Worm (Caenorhabditis elegans) whole organism, L1 larva: ENCODE measurements around the gene W06H8.6.
A peak's percentile ranks its signal among the peaks of the same experiment; 100 is the strongest.

Experiments used
- C16A3.4 ChIP-seq: fragments of 150-350 bp; optimal IDR thresholded peaks from 2 replicates; lab custom pipeline; 2014; ENCODE audit warnings: missing biosample characterization, missing genetic modification characterization
- F16B12.6 ChIP-seq: fragments of 150-350 bp; optimal IDR thresholded peaks from 2 replicates; lab custom pipeline; 2014; ENCODE audit warnings: missing biosample characterization, missing genetic modification characterization
- Y116A8C.19 ChIP-seq: sonication (generic microtip); optimal IDR thresholded peaks from 2 replicates; lab custom pipeline; 2016; ENCODE audit warnings: missing compliant biosample characterization, missing genetic modification characterization, borderline replicate concordance
- aha-1 ChIP-seq: fragments of 150-350 bp; optimal IDR thresholded peaks from 2 replicates; lab custom pipeline; 2014; ENCODE audit warnings: missing biosample characterization, missing genetic modification characterization
- alr-1 ChIP-seq: fragments of 200-800 bp; sonication (Bioruptor generic); optimal IDR thresholded peaks from 2 replicates; lab custom pipeline; 2018; ENCODE audit warnings: borderline replicate concordance, mild to moderate bottlenecking, missing genetic modification characterization, missing compliant biosample characterization
- aly-2 ChIP-seq: fragments of 150-350 bp; optimal IDR thresholded peaks from 2 replicates; lab custom pipeline; 2014; ENCODE audit warnings: missing biosample characterization, missing genetic modification characterization
- ama-1 ChIP-seq: fragments of 150-350 bp; optimal IDR thresholded peaks from 2 replicates; lab custom pipeline; 2014
- blmp-1 ChIP-seq: fragments of 150-350 bp; optimal IDR thresholded peaks from 2 replicates; lab custom pipeline; 2014; ENCODE audit warnings: missing biosample characterization, missing genetic modification characterization
- ceh-63 ChIP-seq: fragments of 200-800 bp; sonication (Bioruptor generic); optimal IDR thresholded peaks from 2 replicates; lab custom pipeline; 2018; ENCODE audit warnings: mild to moderate bottlenecking, missing genetic modification characterization, missing compliant biosample characterization
- ceh-8 ChIP-seq: fragments of 200-800 bp; sonication (Bioruptor generic); optimal IDR thresholded peaks from 2 replicates; lab custom pipeline; 2018; ENCODE audit warnings: mild to moderate bottlenecking, missing genetic modification characterization, moderate library complexity, missing compliant biosample characterization
- ceh-88 ChIP-seq: fragments of 200-800 bp; sonication (Bioruptor generic); IDR thresholded peaks from 2 replicates; pipeline ENCODE4 v1.3.6; 2022; ENCODE audit warnings: missing genetic modification characterization, missing compliant biosample characterization
- dsc-1 ChIP-seq: sonication (generic microtip); optimal IDR thresholded peaks from 2 replicates; lab custom pipeline; 2016; ENCODE audit warnings: mild to moderate bottlenecking, missing genetic modification characterization, missing compliant biosample characterization
- efl-1 ChIP-seq, 4 experiments: fragments of 150-350 bp; optimal IDR thresholded peaks in 3 of 4; peaks in 1 of 4; 1 replicate in 1 of 4; 2 replicates in 3 of 4; lab custom pipeline; 2014; ENCODE audit warnings: missing biosample characterization in 2 of 4, missing genetic modification characterization in 2 of 4, missing genetic modification reagents in 2 of 4
- egl-27 ChIP-seq, 2 experiments: fragments of 150-350 bp in 1 of 2; sonication (generic microtip); optimal IDR thresholded peaks; 3 replicates each; lab custom pipeline; 2017 to 2018; ENCODE audit warnings: missing biosample characterization in 2 of 2, missing genetic modification characterization in 2 of 2, missing genetic modification reagents in 2 of 2
- elt-3 ChIP-seq, 6 experiments: fragments of 150-350 bp in 1 of 6; sonication (generic microtip); optimal IDR thresholded peaks; 2 replicates each; lab custom pipeline; 2017 to 2018; ENCODE audit warnings: missing biosample characterization in 6 of 6, missing genetic modification characterization in 6 of 6, inconsistent platforms in 1 of 6
- ets-5 ChIP-seq: fragments of 200-800 bp; sonication (Bioruptor generic); IDR thresholded peaks from 2 replicates; pipeline ENCODE4 v1.3.6; 2022; ENCODE audit warnings: missing genetic modification characterization, missing compliant biosample characterization
- fkh-4 ChIP-seq: sonication (generic microtip); optimal IDR thresholded peaks from 2 replicates; lab custom pipeline; 2016; ENCODE audit warnings: missing compliant biosample characterization, missing genetic modification characterization, borderline replicate concordance
- fkh-8 ChIP-seq: sonication (generic microtip); optimal IDR thresholded peaks from 2 replicates; lab custom pipeline; 2016; ENCODE audit warnings: mild to moderate bottlenecking, missing genetic modification characterization, missing compliant biosample characterization
- hlh-17 ChIP-seq: fragments of 200-800 bp; sonication (Bioruptor generic); optimal IDR thresholded peaks from 2 replicates; lab custom pipeline; 2018; ENCODE audit warnings: missing genetic modification characterization, mild to moderate bottlenecking, missing compliant biosample characterization, moderate library complexity, borderline replicate concordance
- hlh-4 ChIP-seq: sonication (generic microtip); optimal IDR thresholded peaks from 2 replicates; lab custom pipeline; 2016; ENCODE audit warnings: mild to moderate bottlenecking, missing genetic modification characterization, missing compliant biosample characterization
- irx-1 ChIP-seq: sonication (generic microtip); optimal IDR thresholded peaks from 2 replicates; lab custom pipeline; 2016; ENCODE audit warnings: missing genetic modification characterization, missing compliant biosample characterization
- jun-1 ChIP-seq: fragments of 150-350 bp; optimal IDR thresholded peaks from 2 replicates; lab custom pipeline; 2014; ENCODE audit warnings: missing biosample characterization, missing genetic modification reagents, missing genetic modification characterization
- lin-13 ChIP-seq: fragments of 150-350 bp; optimal IDR thresholded peaks from 2 replicates; lab custom pipeline; 2014; ENCODE audit warnings: missing biosample characterization, missing genetic modification reagents, missing genetic modification characterization
- lin-15B ChIP-seq: fragments of 150-350 bp; sonication (generic microtip); optimal IDR thresholded peaks from 3 replicates; lab custom pipeline; 2014; ENCODE audit warnings: missing biosample characterization, missing genetic modification characterization
- lin-39 ChIP-seq: fragments of 150-350 bp; optimal IDR thresholded peaks from 2 replicates; lab custom pipeline; 2014; ENCODE audit warnings: missing biosample characterization, missing genetic modification reagents, missing genetic modification characterization
- lir-3 ChIP-seq: sonication (generic microtip); optimal IDR thresholded peaks from 2 replicates; lab custom pipeline; 2016; ENCODE audit warnings: mild to moderate bottlenecking, missing genetic modification characterization, moderate library complexity, missing compliant biosample characterization; ENCODE audit not compliant: poor library complexity
- lsy-2 ChIP-seq, 2 experiments: fragments of 150-350 bp; optimal IDR thresholded peaks; 2 replicates each; lab custom pipeline; 2014; ENCODE audit warnings: missing biosample characterization in 2 of 2, missing genetic modification characterization in 2 of 2
- mab-9 ChIP-seq: fragments of 200-800 bp; sonication (Bioruptor generic); IDR thresholded peaks from 2 replicates; pipeline ENCODE4 v1.3.6; 2022; ENCODE audit warnings: missing genetic modification reagents, missing genetic modification characterization, missing compliant biosample characterization
- nhr-11 ChIP-seq: fragments of 150-350 bp; optimal IDR thresholded peaks from 2 replicates; lab custom pipeline; 2014; ENCODE audit warnings: missing biosample characterization, missing genetic modification characterization
- nhr-71 ChIP-seq: sonication (generic microtip); optimal IDR thresholded peaks from 2 replicates; lab custom pipeline; 2016; ENCODE audit warnings: mild to moderate bottlenecking, missing genetic modification characterization, moderate library complexity, missing compliant biosample characterization
- nhr-84 ChIP-seq: sonication (generic microtip); optimal IDR thresholded peaks from 2 replicates; lab custom pipeline; 2017; ENCODE audit warnings: missing biosample characterization, missing genetic modification characterization
- nhr-90 ChIP-seq: sonication (generic microtip); optimal IDR thresholded peaks from 2 replicates; lab custom pipeline; 2016; ENCODE audit warnings: mild to moderate bottlenecking, missing genetic modification characterization, missing compliant biosample characterization; ENCODE audit not compliant: poor library complexity
- pqm-1 ChIP-seq: sonication (generic microtip); optimal IDR thresholded peaks from 3 replicates; lab custom pipeline; 2017; ENCODE audit warnings: missing biosample characterization, missing genetic modification characterization
- rnt-1 ChIP-seq: sonication (generic microtip); optimal IDR thresholded peaks from 2 replicates; lab custom pipeline; 2016; ENCODE audit warnings: mild to moderate bottlenecking, missing genetic modification characterization, moderate library complexity, missing compliant biosample characterization
- snu-23 ChIP-seq: sonication (generic microtip); optimal IDR thresholded peaks from 2 replicates; lab custom pipeline; 2016; ENCODE audit warnings: missing genetic modification characterization, missing compliant biosample characterization
- sptf-1 ChIP-seq: fragments of 150-350 bp; optimal IDR thresholded peaks from 2 replicates; lab custom pipeline; 2014; ENCODE audit warnings: missing biosample characterization, missing genetic modification characterization
- sup-37 ChIP-seq: fragments of 200-800 bp; sonication (Bioruptor generic); optimal IDR thresholded peaks from 2 replicates; lab custom pipeline; 2018; ENCODE audit warnings: mild to moderate bottlenecking, missing genetic modification characterization, missing compliant biosample characterization
- swsn-7 ChIP-seq: sonication (generic microtip); optimal IDR thresholded peaks from 2 replicates; lab custom pipeline; 2016; ENCODE audit warnings: missing genetic modification characterization, missing compliant biosample characterization
- tbx-2 ChIP-seq: sonication (generic microtip); optimal IDR thresholded peaks from 2 replicates; lab custom pipeline; 2016; ENCODE audit warnings: missing genetic modification characterization, missing compliant biosample characterization
- tlp-1 ChIP-seq: fragments of 150-350 bp; optimal IDR thresholded peaks from 2 replicates; lab custom pipeline; 2014; ENCODE audit warnings: missing biosample characterization, missing genetic modification characterization
- unc-86 ChIP-seq: sonication (generic microtip); optimal IDR thresholded peaks from 2 replicates; lab custom pipeline; 2016; ENCODE audit warnings: missing genetic modification characterization, missing compliant biosample characterization
- xbp-1 ChIP-seq: sonication (generic microtip); optimal IDR thresholded peaks from 2 replicates; lab custom pipeline; 2016; ENCODE audit warnings: missing genetic modification characterization, missing compliant biosample characterization
- ztf-11 ChIP-seq, 2 experiments: sonication (generic microtip); optimal IDR thresholded peaks; 2 replicates each; lab custom pipeline; 2016 to 2017; ENCODE audit warnings: missing genetic modification characterization in 2 of 2, missing biosample characterization in 1 of 2, missing compliant biosample characterization in 1 of 2

W06H8.6 gene

DNA sequence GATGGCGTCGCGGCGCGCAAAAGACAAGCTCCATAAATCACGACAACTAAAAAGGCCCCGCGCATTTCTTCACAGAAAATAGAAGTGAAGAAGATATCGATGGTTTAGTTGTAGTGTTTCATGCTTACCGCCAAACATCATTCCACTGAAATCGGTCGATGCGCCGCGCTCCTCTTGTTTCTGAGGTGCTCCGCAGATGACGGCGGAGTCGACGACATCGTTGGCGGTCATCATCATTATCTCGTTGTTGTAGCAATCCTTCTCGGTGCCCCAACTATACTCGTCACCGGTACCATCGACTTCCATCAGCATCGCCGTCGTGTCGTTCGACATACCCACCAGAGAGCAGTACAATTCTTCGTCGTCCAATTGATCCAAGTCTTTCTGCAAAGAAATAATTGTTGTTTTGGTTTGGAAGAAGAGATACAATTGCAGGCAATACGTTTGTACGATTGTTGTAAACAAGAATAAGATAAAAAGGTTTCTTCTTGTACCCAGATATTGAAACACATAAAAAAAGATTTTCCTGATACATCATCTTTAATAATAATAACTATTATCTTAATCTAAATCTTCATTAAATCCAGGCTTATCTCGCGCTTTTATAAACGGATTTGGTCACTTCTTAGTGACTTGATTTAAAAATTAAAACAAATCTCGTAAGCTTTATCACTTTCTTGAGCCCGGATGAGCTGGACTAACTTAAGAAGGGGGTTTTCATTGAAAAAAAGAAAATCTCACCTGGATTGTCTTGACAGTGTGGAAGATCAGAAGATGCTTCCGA, 873 bp downstream of the W06H8.6 start (continued):
- TF ChIP-seq sup-37 (GFP tag; lab: Kevin White, UChicago) (peak; percentile 10), efl-1 (optimal IDR thresholded peaks at IDR 0.05; lab: Kevin White, UChicago) (no peak), efl-1 (GFP tag; optimal IDR thresholded peaks at IDR 0.05 in 1 of 2; lab: Kevin White, UChicago) (no peak), aly-2 (tag; lab: Kevin White, UChicago) (no peak), fkh-4 (tag; lab: Kevin White, UChicago) (no peak), tlp-1 (tag; lab: Kevin White, UChicago) (no peak), rnt-1 (tag; lab: Kevin White, UChicago) (peak; percentile 30), nhr-90 (no peak), ama-1 (peak; percentile 56), sptf-1 (no peak), lsy-2 (tag; optimal IDR thresholded peaks at IDR 0.05; lab: Kevin White, UChicago) (peak; percentile 23), F16B12.6 (tag; lab: Kevin White, UChicago) (no peak), dsc-1 (peak; percentile 68), lin-39 (tag; lab: Kevin White, UChicago) (peak; percentile 21), ztf-11 (tag; optimal IDR thresholded peaks at IDR 0.05; lab: Kevin White, UChicago) (no peak)
- TF ChIP-seq, all 84 proteins: peak for 11

DNA sequence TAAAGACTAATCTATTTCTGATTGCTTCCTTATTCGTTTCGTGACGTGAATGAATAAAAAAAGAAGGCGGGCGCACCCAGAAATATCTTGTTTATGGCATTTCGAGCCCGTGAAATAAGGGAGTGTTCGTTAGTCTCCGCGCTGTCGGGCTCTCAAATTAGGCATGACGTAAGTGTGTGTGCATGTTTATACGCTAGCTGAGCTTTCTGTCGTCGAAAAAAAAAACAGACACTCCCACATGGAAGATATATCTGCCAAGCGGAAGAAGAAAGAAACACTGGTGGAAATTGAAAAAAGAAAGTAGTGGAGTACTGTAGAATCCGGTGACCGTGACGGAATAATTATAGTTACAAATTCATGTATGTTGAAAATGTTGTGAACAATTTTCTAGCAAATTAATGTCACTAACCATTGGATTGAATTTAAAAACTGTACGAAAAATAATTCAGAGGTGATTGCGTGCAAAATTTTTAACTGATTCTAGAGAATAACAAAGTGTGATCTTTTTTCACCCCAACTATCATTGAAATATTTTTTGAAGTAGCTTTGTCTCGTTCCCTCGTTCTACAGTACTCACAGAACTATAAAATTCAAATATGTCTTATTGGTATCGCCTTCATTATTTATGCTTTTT, 1.7 kb downstream of the W06H8.6 start:
- peak; percentile 72 for TF ChIP-seq ceh-63 (GFP tag; lab: Kevin White, UChicago)
- TF ChIP-seq mab-9 (GFP tag; lab: Robert Waterston, UW) = 0 out of 2 replicates have a peak, but pooled peaks have one; percentile 24
- peak; percentile 17 for TF ChIP-seq lin-13 (GFP tag; lab: Kevin White, UChicago)
- no peak for TF ChIP-seq aha-1 (tag; lab: Kevin White, UChicago)
- peak; percentile 45 for TF ChIP-seq aly-2 (tag; lab: Kevin White, UChicago)
- TF ChIP-seq pqm-1 = no peak
- peak in 1 of 6 experiments; percentile 3 for TF ChIP-seq elt-3 (tag; optimal IDR thresholded peaks at IDR 0.05; lab: Kevin White, UChicago)
- no peak for TF ChIP-seq ztf-11 (tag; optimal IDR thresholded peaks at IDR 0.05; lab: Kevin White, UChicago)
- TF ChIP-seq lsy-2 (tag; optimal IDR thresholded peaks at IDR 0.05; lab: Kevin White, UChicago) = peak; percentile 18 to 42
- peak; percentile 4 for TF ChIP-seq nhr-90
- TF ChIP-seq rnt-1 (tag; lab: Kevin White, UChicago) = peak; percentile 37
- TF ChIP-seq efl-1 (optimal IDR thresholded peaks at IDR 0.05; lab: Kevin White, UChicago) = no peak
- peak in 1 of 2 experiments; percentile 73 for TF ChIP-seq efl-1 (GFP tag; optimal IDR thresholded peaks at IDR 0.05 in 1 of 2; lab: Kevin White, UChicago)
- TF ChIP-seq irx-1 (tag; lab: Kevin White, UChicago) = no peak

DNA sequence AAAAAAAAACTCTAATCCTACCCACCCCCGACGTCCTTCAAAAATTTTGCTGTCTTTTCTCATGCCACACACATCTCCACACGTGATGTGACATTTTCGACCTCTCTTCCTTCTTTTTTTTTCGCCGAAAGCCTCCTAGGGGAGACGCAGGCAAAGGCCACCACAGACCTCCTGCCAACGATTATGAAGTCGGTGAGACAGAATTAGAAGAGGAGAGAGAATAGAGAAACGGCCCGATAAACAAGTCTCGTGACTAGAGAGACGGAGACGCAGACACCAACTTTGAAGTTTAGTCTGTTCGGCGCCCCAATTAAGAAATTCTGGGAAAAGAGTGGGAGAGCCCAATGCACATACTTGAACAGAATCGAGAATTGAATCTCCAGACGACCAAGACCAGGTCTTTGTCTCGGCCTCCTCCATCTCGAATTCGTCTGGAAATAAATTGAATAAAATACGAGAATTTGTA, 2.3 kb downstream of the W06H8.6 start:
- TF ChIP-seq unc-86 (tag; lab: Kevin White, UChicago) = peak; percentile 99
- peak; percentile 99 for TF ChIP-seq fkh-8 (tag; lab: Kevin White, UChicago)
- peak; percentile 44 for TF ChIP-seq Y116A8C.19 (tag; lab: Kevin White, UChicago)
- peak; percentile 25 for TF ChIP-seq lin-15B
- TF ChIP-seq xbp-1 (tag; lab: Kevin White, UChicago) = peak; percentile 92
- TF ChIP-seq nhr-84 (tag; lab: Kevin White, UChicago) = peak; percentile 86
- TF ChIP-seq swsn-7 (tag; lab: Kevin White, UChicago) = peak; percentile 98
- TF ChIP-seq rnt-1 (tag; lab: Kevin White, UChicago) = peak; percentile 95
- peak; percentile 5 for TF ChIP-seq hlh-4 (tag; lab: Kevin White, UChicago)
- TF ChIP-seq C16A3.4 (tag; lab: Kevin White, UChicago) = peak; percentile 94
- TF ChIP-seq ceh-8 (GFP tag; lab: Kevin White, UChicago) = peak; percentile 93
- TF ChIP-seq egl-27 (tag; optimal IDR thresholded peaks at IDR 0.05; lab: Kevin White, UChicago) = peak; percentile 74 to 86
- TF ChIP-seq tbx-2 = peak; percentile 98
- TF ChIP-seq snu-23 = peak; percentile 98
- TF ChIP-seq lin-13 (GFP tag; lab: Kevin White, UChicago) = peak; percentile 98
- peak; percentile 92 for TF ChIP-seq nhr-11 (tag; lab: Kevin White, UChicago)
- peak; percentile 82 for TF ChIP-seq lir-3 (tag; lab: Kevin White, UChicago)
- TF ChIP-seq ztf-11 (tag; optimal IDR thresholded peaks at IDR 0.05; lab: Kevin White, UChicago) = peak in 1 of 2 experiments; percentile 78
- peak; percentile 80 for TF ChIP-seq ceh-88 (GFP tag; lab: Robert Waterston, UW)
- TF ChIP-seq nhr-71 (tag; lab: Kevin White, UChicago) = peak; percentile 100
- no peak for TF ChIP-seq alr-1
- no peak for TF ChIP-seq ets-5 (GFP tag; lab: Robert Waterston, UW)
- peak; percentile 91 for TF ChIP-seq blmp-1 (tag; lab: Kevin White, UChicago)
- peak; percentile 91 for TF ChIP-seq aha-1 (tag; lab: Kevin White, UChicago)
- no peak for TF ChIP-seq hlh-17 (GFP tag; lab: Kevin White, UChicago)
- no peak for TF ChIP-seq pqm-1
- TF ChIP-seq jun-1 (tag; lab: Kevin White, UChicago) = peak; percentile 94
- peak; percentile 93 for TF ChIP-seq nhr-90
